Worm (Caenorhabditis elegans) whole organism, young adult: ENCODE results near the gene try-3.

Experiments used
- B0336.3 ChIP-seq: fragments of 200-800 bp; sonication (Bioruptor generic); IDR thresholded peaks from 2 replicates; pipeline ENCODE4 v1.3.6; 2022; ENCODE audit warnings: missing genetic modification characterization, missing compliant biosample characterization
- F22D6.2 ChIP-seq: sonication (generic microtip); optimal IDR thresholded peaks from 2 replicates; lab custom pipeline; 2016; ENCODE audit warnings: mild to moderate bottlenecking, missing genetic modification characterization, missing compliant biosample characterization
- F39B2.1 ChIP-seq: fragments of 200-800 bp; sonication (Bioruptor generic); IDR thresholded peaks from 2 replicates; pipeline ENCODE4 v1.3.6; 2022; ENCODE audit warnings: missing genetic modification reagents, missing genetic modification characterization, missing compliant biosample characterization
- F52B5.7 ChIP-seq: sonication (generic microtip); optimal IDR thresholded peaks from 2 replicates; lab custom pipeline; 2016; ENCODE audit warnings: mild to moderate bottlenecking, missing genetic modification characterization, missing compliant biosample characterization
- Y95B8A.8 ChIP-seq: fragments of 200-800 bp; sonication (Bioruptor generic); IDR thresholded peaks from 2 replicates; pipeline ENCODE4 v1.3.6; 2022; ENCODE audit warnings: missing genetic modification reagents, missing genetic modification characterization, missing compliant biosample characterization
- ceh-27 ChIP-seq: fragments of 200-800 bp; sonication (Bioruptor generic); optimal IDR thresholded peaks from 2 replicates; lab custom pipeline; 2018; ENCODE audit warnings: mild to moderate bottlenecking, missing genetic modification characterization, moderate library complexity, missing compliant biosample characterization
- ceh-91 ChIP-seq: fragments of 200-800 bp; sonication (Bioruptor generic); IDR thresholded peaks from 2 replicates; pipeline ENCODE4 v1.3.6; 2022; ENCODE audit warnings: missing genetic modification reagents, missing genetic modification characterization, missing compliant biosample characterization
- egl-44 ChIP-seq: fragments of 200-800 bp; sonication (Bioruptor generic); IDR thresholded peaks from 2 replicates; pipeline ENCODE4 v1.3.6; 2022; ENCODE audit warnings: missing genetic modification reagents, missing genetic modification characterization, missing compliant biosample characterization
- lin-54 ChIP-seq: fragments of 200-800 bp; sonication (Bioruptor generic); optimal IDR thresholded peaks from 2 replicates; lab custom pipeline; 2018; ENCODE audit warnings: mild to moderate bottlenecking, missing genetic modification characterization, missing compliant biosample characterization
- lsy-27 ChIP-seq: sonication (generic microtip); optimal IDR thresholded peaks from 2 replicates; lab custom pipeline; 2017; ENCODE audit warnings: missing genetic modification characterization, mild to moderate bottlenecking, missing compliant biosample characterization, antibody characterized with exemption, missing genotype, borderline replicate concordance; ENCODE audit not compliant: insufficient read depth
- tlf-1 ChIP-seq: fragments of 200-800 bp; sonication (Bioruptor generic); optimal IDR thresholded peaks from 2 replicates; lab custom pipeline; 2018; ENCODE audit warnings: mild to moderate bottlenecking, missing genetic modification characterization, missing compliant biosample characterization

- TF ChIP-seq ceh-27, result no peak
- no peak for TF ChIP-seq lin-54
- no peak for TF ChIP-seq B0336.3 (GFP tag; lab: Robert Waterston, UW)
- TF ChIP-seq tlf-1 (GFP tag; lab: Kevin White, UChicago), result no peak
- TF ChIP-seq F52B5.7, result no peak
- TF ChIP-seq lsy-27, result no peak
- TF ChIP-seq F22D6.2 (tag; lab: Kevin White, UChicago), result no peak
- no peak for TF ChIP-seq F39B2.1 (GFP tag; lab: Robert Waterston, UW)
- TF ChIP-seq Y95B8A.8 (GFP tag; lab: Robert Waterston, UW), result no peak
- TF ChIP-seq egl-44, result no peak
- TF ChIP-seq ceh-91 (GFP tag; lab: Robert Waterston, UW), result no peak
These were observed 33.1 kb downstream of the try-3 start, which contains the start of the genes lec-11 and irld-7 for ce11 chrIV:6590029-6590428.
